Fruit fly (Drosophila melanogaster) whole organism, embryonic: ENCODE measurements around the gene SmD1.
A peak's percentile ranks its signal among the peaks of the same experiment; 100 is the strongest.

Source experiments
- Abd-B ChIP-seq: fragments of 200-800 bp; sonication (Bioruptor generic); optimal IDR thresholded peaks from 2 replicates; lab custom pipeline; 2018; ENCODE audit warnings: missing biosample characterization, mild to moderate bottlenecking, missing genetic modification characterization, moderate library complexity
- B-H1 ChIP-seq: fragments of 200-800 bp; sonication (Bioruptor generic); IDR thresholded peaks from 3 replicates; pipeline ENCODE4 v1.3.6; 2022; ENCODE audit warnings: missing biosample characterization, missing genetic modification characterization
- BtbVII ChIP-seq: fragments of 200-800 bp; sonication (Bioruptor generic); optimal IDR thresholded peaks from 3 replicates; lab custom pipeline; 2017; ENCODE audit warnings: missing biosample characterization, mild to moderate bottlenecking, missing genetic modification characterization
- Bteb2 ChIP-seq: fragments of 200-800 bp; sonication (Bioruptor generic); optimal IDR thresholded peaks from 2 replicates; lab custom pipeline; 2016; ENCODE audit warnings: missing biosample characterization, missing genetic modification characterization
- C15 ChIP-seq: fragments of 200-800 bp; sonication (Bioruptor generic); IDR thresholded peaks from 3 replicates; pipeline ENCODE4 v1.3.6; 2022; ENCODE audit warnings: missing biosample characterization, missing genetic modification characterization
- CG10979 ChIP-seq: fragments of 200-800 bp; sonication (Bioruptor generic); optimal IDR thresholded peaks from 2 replicates; lab custom pipeline; 2018; ENCODE audit warnings: missing biosample characterization, mild to moderate bottlenecking, missing genetic modification characterization, moderate library complexity
- CG11093 ChIP-seq: fragments of 200-800 bp; sonication (Bioruptor generic); IDR thresholded peaks from 3 replicates; pipeline ENCODE4 v1.3.6; 2022; ENCODE audit warnings: missing biosample characterization, missing genetic modification characterization
- CG11696 ChIP-seq: fragments of 200-800 bp; sonication (Bioruptor generic); IDR thresholded peaks from 2 replicates; pipeline ENCODE4 v1.3.6; 2022; ENCODE audit warnings: missing biosample characterization, missing genetic modification characterization
- CG12391 ChIP-seq: fragments of 200-800 bp; sonication (Bioruptor generic); optimal IDR thresholded peaks from 3 replicates; lab custom pipeline; 2018; ENCODE audit warnings: missing biosample characterization, mild to moderate bottlenecking, missing genetic modification characterization, moderate library complexity
- CG12659 ChIP-seq: fragments of 200-800 bp; sonication (Bioruptor generic); optimal IDR thresholded peaks from 3 replicates; lab custom pipeline; 2017; ENCODE audit warnings: mild to moderate bottlenecking, missing biosample characterization, missing genetic modification reagents, missing genetic modification characterization
- CG15479 ChIP-seq: fragments of 200-800 bp; sonication (Bioruptor generic); optimal IDR thresholded peaks from 3 replicates; lab custom pipeline; 2019; ENCODE audit warnings: missing biosample characterization, mild to moderate bottlenecking, missing genetic modification characterization, moderate library complexity
- CG18011 ChIP-seq: fragments of 200-800 bp; sonication (Bioruptor generic); optimal IDR thresholded peaks from 2 replicates; lab custom pipeline; 2017; ENCODE audit warnings: missing biosample characterization, missing genetic modification characterization, mild to moderate bottlenecking, moderate library complexity, missing genotype
- CG1832 ChIP-seq: fragments of 200-800 bp; sonication (Bioruptor generic); optimal IDR thresholded peaks from 2 replicates; lab custom pipeline; 2017; ENCODE audit warnings: missing biosample characterization, mild to moderate bottlenecking, missing genetic modification characterization, inconsistent platforms
- CG18619 ChIP-seq: fragments of 200-800 bp; sonication (Bioruptor generic); optimal IDR thresholded peaks from 3 replicates; lab custom pipeline; 2017; ENCODE audit warnings: missing biosample characterization, mild to moderate bottlenecking, missing genetic modification characterization
- CG2875 ChIP-seq: fragments of 200-800 bp; sonication (Bioruptor generic); optimal IDR thresholded peaks from 2 replicates; lab custom pipeline; 2017; ENCODE audit warnings: missing biosample characterization, mild to moderate bottlenecking, missing genetic modification characterization, missing genetic modification reagents
- CG31224 ChIP-seq: fragments of 200-800 bp; sonication (Bioruptor generic); IDR thresholded peaks from 2 replicates; pipeline ENCODE4 v1.3.6; 2022; ENCODE audit warnings: missing biosample characterization, missing genetic modification characterization
- CG33557 ChIP-seq: fragments of 200-800 bp; sonication (Bioruptor generic); optimal IDR thresholded peaks from 2 replicates; lab custom pipeline; 2019; ENCODE audit warnings: missing biosample characterization, mild to moderate bottlenecking, missing genetic modification characterization, moderate library complexity
- CG42726 ChIP-seq: fragments of 200-800 bp; sonication (Bioruptor generic); IDR thresholded peaks from 2 replicates; pipeline ENCODE4 v1.3.6; 2022; ENCODE audit warnings: missing biosample characterization, missing genetic modification characterization; ENCODE audit not compliant: partially characterized antibody
- CG5180 ChIP-seq: fragments of 200-800 bp; sonication (Bioruptor generic); optimal IDR thresholded peaks from 3 replicates; lab custom pipeline; 2017; ENCODE audit warnings: missing biosample characterization, missing genetic modification characterization, mild to moderate bottlenecking, moderate library complexity, missing genetic modification reagents
- CG7745 ChIP-seq: fragments of 200-800 bp; sonication (Bioruptor generic); optimal IDR thresholded peaks from 2 replicates; lab custom pipeline; 2018; ENCODE audit warnings: missing biosample characterization, mild to moderate bottlenecking, missing genetic modification characterization, moderate library complexity
- CG7839 ChIP-seq: fragments of 200-800 bp; sonication (Bioruptor generic); optimal IDR thresholded peaks from 3 replicates; lab custom pipeline; 2018; ENCODE audit warnings: missing biosample characterization, mild to moderate bottlenecking, missing genetic modification characterization, moderate library complexity
- CG7987 ChIP-seq: fragments of 200-800 bp; sonication (Bioruptor generic); optimal IDR thresholded peaks from 2 replicates; lab custom pipeline; 2018; ENCODE audit warnings: missing biosample characterization, mild to moderate bottlenecking, missing genetic modification characterization, moderate library complexity
- CG8924 ChIP-seq: fragments of 200-800 bp; optimal IDR thresholded peaks from 3 replicates; lab custom pipeline; 2019; ENCODE audit warnings: missing biosample characterization, mild to moderate bottlenecking, missing genetic modification characterization, moderate library complexity
- CG9727 ChIP-seq: fragments of 200-800 bp; sonication (Bioruptor generic); optimal IDR thresholded peaks from 3 replicates; lab custom pipeline; 2017; ENCODE audit warnings: missing biosample characterization, mild to moderate bottlenecking, missing genetic modification characterization
- CG9797 ChIP-seq: fragments of 200-800 bp; sonication (Bioruptor generic); optimal IDR thresholded peaks from 3 replicates; lab custom pipeline; 2018; ENCODE audit warnings: missing biosample characterization, mild to moderate bottlenecking, missing genetic modification characterization
- Chrac-16 ChIP-seq: fragments of 200-800 bp; sonication (Bioruptor generic); optimal IDR thresholded peaks from 3 replicates; lab custom pipeline; 2016; ENCODE audit warnings: missing biosample characterization, missing genetic modification characterization
- Dip3 ChIP-seq: fragments of 200-800 bp; sonication (Bioruptor generic); optimal IDR thresholded peaks from 3 replicates; lab custom pipeline; 2016; ENCODE audit warnings: missing biosample characterization, missing genetic modification characterization
- HLH54F ChIP-seq: fragments of 200-800 bp; sonication (Bioruptor generic); optimal IDR thresholded peaks from 3 replicates; lab custom pipeline; 2016; ENCODE audit warnings: missing biosample characterization, missing genetic modification characterization
- Hmx ChIP-seq: fragments of 200-800 bp; sonication (Bioruptor generic); optimal IDR thresholded peaks from 2 replicates; lab custom pipeline; 2016; ENCODE audit warnings: missing biosample characterization, missing genetic modification characterization
- Jarid2 ChIP-seq: fragments of 200-800 bp; sonication (Bioruptor generic); optimal IDR thresholded peaks from 3 replicates; lab custom pipeline; 2017; ENCODE audit warnings: mild to moderate bottlenecking, missing biosample characterization, missing genetic modification reagents, missing genetic modification characterization
- Nf-YC ChIP-seq: fragments of 200-800 bp; optimal IDR thresholded peaks from 3 replicates; lab custom pipeline; 2019; ENCODE audit warnings: missing biosample characterization, mild to moderate bottlenecking, missing genetic modification characterization, moderate library complexity
- Sox102F ChIP-seq: fragments of 200-800 bp; sonication (Bioruptor generic); optimal IDR thresholded peaks from 2 replicates; lab custom pipeline; 2018; ENCODE audit warnings: missing biosample characterization, mild to moderate bottlenecking, missing genetic modification characterization, moderate library complexity
- Xrp1 ChIP-seq: fragments of 200-800 bp; sonication (Bioruptor generic); IDR thresholded peaks from 2 replicates; pipeline ENCODE4 v1.3.6; 2022; ENCODE audit warnings: missing biosample characterization, missing genetic modification characterization
- ab ChIP-seq: fragments of 200-800 bp; sonication (Bioruptor generic); optimal IDR thresholded peaks from 2 replicates; lab custom pipeline; 2016; ENCODE audit warnings: missing biosample characterization, missing genetic modification characterization
- dmrt11E ChIP-seq: fragments of 200-800 bp; sonication (Bioruptor generic); optimal IDR thresholded peaks from 3 replicates; lab custom pipeline; 2018; ENCODE audit warnings: missing biosample characterization, mild to moderate bottlenecking, missing genetic modification characterization, moderate library complexity
- en ChIP-seq: fragments of 200-800 bp; sonication (Bioruptor generic); optimal IDR thresholded peaks from 2 replicates; lab custom pipeline; 2016; ENCODE audit warnings: missing biosample characterization, missing genetic modification characterization
- grn ChIP-seq: fragments of 200-800 bp; sonication (Bioruptor generic); optimal IDR thresholded peaks from 3 replicates; lab custom pipeline; 2017; ENCODE audit warnings: missing biosample characterization, missing genetic modification characterization
- hkb ChIP-seq, 2 experiments: fragments of 200-800 bp in 1 of 2; fragments of >200 bp in 1 of 2; sonication (Bioruptor generic) in 1 of 2; IDR thresholded peaks in 1 of 2; optimal IDR thresholded peaks in 1 of 2; 2 replicates each; pipeline versions ENCODE4 v1.3.6 to Lab custom; 2017 to 2022; ENCODE audit warnings: missing biosample characterization in 1 of 2, missing genetic modification characterization in 1 of 2
- ind ChIP-seq: fragments of 200-800 bp; sonication (Bioruptor generic); optimal IDR thresholded peaks from 3 replicates; lab custom pipeline; 2016; ENCODE audit warnings: missing biosample characterization, missing genetic modification characterization
- lola ChIP-seq, 3 experiments: fragments of >200 bp in 2 of 3; fragments of 200-800 bp in 1 of 3; sonication (Bioruptor generic) in 1 of 3; optimal IDR thresholded peaks; 2 replicates each; lab custom pipeline; 2017 to 2019; ENCODE audit warnings: missing biosample characterization in 3 of 3, missing genetic modification characterization in 3 of 3, mild to moderate bottlenecking in 1 of 3, moderate library complexity in 1 of 3
- nmo ChIP-seq: fragments of 200-800 bp; sonication (Bioruptor generic); optimal IDR thresholded peaks from 2 replicates; lab custom pipeline; 2018; ENCODE audit warnings: missing biosample characterization, mild to moderate bottlenecking, missing genetic modification characterization, moderate library complexity
- phol ChIP-seq: fragments of 200-800 bp; sonication (Bioruptor generic); optimal IDR thresholded peaks from 3 replicates; lab custom pipeline; 2018; ENCODE audit warnings: missing biosample characterization, mild to moderate bottlenecking, missing genetic modification characterization, moderate library complexity
- pita ChIP-seq: fragments of 200-800 bp; sonication (Bioruptor generic); optimal IDR thresholded peaks from 2 replicates; lab custom pipeline; 2017; ENCODE audit warnings: missing biosample characterization, mild to moderate bottlenecking, missing genetic modification characterization
- slou ChIP-seq: fragments of 200-800 bp; sonication (Bioruptor generic); optimal IDR thresholded peaks from 3 replicates; lab custom pipeline; 2016; ENCODE audit warnings: missing biosample characterization, missing genetic modification characterization
- stc ChIP-seq: fragments of 200-800 bp; sonication (Bioruptor generic); IDR thresholded peaks from 2 replicates; pipeline ENCODE4 v1.3.6; 2022; ENCODE audit warnings: missing biosample characterization, missing genetic modification characterization
- vfl ChIP-seq: fragments of 200-800 bp; sonication (Bioruptor generic); optimal IDR thresholded peaks from 2 replicates; lab custom pipeline; 2016; ENCODE audit warnings: missing biosample characterization, missing genetic modification characterization
- wek ChIP-seq: fragments of 200-800 bp; sonication (Bioruptor generic); optimal IDR thresholded peaks from 3 replicates; lab custom pipeline; 2018; ENCODE audit warnings: missing biosample characterization, mild to moderate bottlenecking, missing genetic modification characterization, moderate library complexity

SmD1 gene

DNA sequence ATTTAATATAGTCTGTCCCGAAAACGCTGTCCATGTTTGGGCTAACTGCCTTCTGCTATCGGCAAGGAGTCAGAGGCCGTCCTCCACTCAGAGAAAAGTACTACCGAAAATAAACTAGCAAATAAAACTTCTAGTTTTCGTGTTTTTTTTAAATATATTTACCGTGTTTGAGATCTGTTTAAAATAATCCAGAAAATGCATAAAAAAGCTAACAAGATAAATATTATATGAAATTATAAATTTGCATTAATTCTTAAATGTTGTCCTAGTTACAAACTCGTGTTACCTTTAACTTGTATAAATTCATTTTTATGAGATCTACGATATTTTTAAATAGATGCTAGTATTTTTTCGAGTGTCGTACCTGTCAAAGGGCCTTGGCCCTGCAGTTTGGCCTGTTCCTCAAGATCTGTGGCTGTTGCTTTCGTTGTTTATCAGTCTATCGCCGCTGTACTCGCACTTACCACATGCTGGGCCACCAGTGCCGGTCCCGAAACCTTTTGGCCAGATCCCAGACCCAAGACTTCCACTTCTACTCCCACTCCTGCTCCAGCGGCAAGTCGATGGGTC, 30.9 kb downstream of the SmD1 start (continued):
- TF ChIP-seq phol (tag; lab: Kevin White, UChicago), result peak; percentile 40
- no peak for TF ChIP-seq Chrac-16
- peak; percentile 18 for TF ChIP-seq CG9727 (GFP tag; lab: Kevin White, UChicago)
- TF ChIP-seq ab (GFP tag; lab: Kevin White, UChicago), result no peak
- no peak for TF ChIP-seq CG9797 (GFP tag; lab: Kevin White, UChicago)
- no peak for TF ChIP-seq CG1832 (GFP tag; lab: Kevin White, UChicago)

dm6 chr3L:12701335-12701734, 33.1 kb downstream of the SmD1 start:
- TF ChIP-seq HLH54F (GFP tag; lab: Kevin White, UChicago) (no peak), Xrp1 (GFP tag; lab: Robert Waterston, UW) (peak; percentile 8; the same call in 1 of the 2 replicates), nmo (GFP tag; lab: Kevin White, UChicago) (peak; percentile 27), CG42726 (GFP tag; lab: Robert Waterston, UW) (no peak), grn (GFP tag; lab: Kevin White, UChicago) (no peak), CG18619 (GFP tag; lab: Kevin White, UChicago) (no peak), lola (GFP tag; optimal IDR thresholded peaks at IDR 0.05; lab: Kevin White, UChicago) (peak in 1 of 3 experiments; percentile 12), wek (no peak), Bteb2 (GFP tag; lab: Kevin White, UChicago) (no peak), CG12659 (no peak), slou (GFP tag; lab: Kevin White, UChicago) (no peak), CG7745 (tag; lab: Kevin White, UChicago) (no peak), Sox102F (GFP tag; lab: Kevin White, UChicago) (peak; percentile 10), Hmx (GFP tag; lab: Kevin White, UChicago) (no peak), hkb (optimal IDR thresholded peaks at IDR 0.05; lab: Kevin White, UChicago) (no peak), hkb (GFP tag; IDR thresholded peaks at IDR 0.05; lab: Robert Waterston, UW) (0 out of 2 replicates have a peak, but pooled peaks have one; percentile 6), CG7987 (GFP tag; lab: Kevin White, UChicago) (no peak), CG31224 (GFP tag; lab: Robert Waterston, UW) (no peak), C15 (GFP tag; lab: Robert Waterston, UW) (no peak), CG5180 (GFP tag; lab: Kevin White, UChicago) (no peak), CG2875 (peak; percentile 20), ind (GFP tag; lab: Kevin White, UChicago) (no peak), CG15479 (GFP tag; lab: Kevin White, UChicago) (no peak), CG8924 (no peak), CG11093 (GFP tag; lab: Robert Waterston, UW) (no peak), vfl (no peak), dmrt11E (tag; lab: Kevin White, UChicago) (peak; percentile 33), Abd-B (no peak), CG10979 (tag; lab: Kevin White, UChicago) (peak; percentile 11), CG11696 (no peak), stc (GFP tag; lab: Robert Waterston, UW) (no peak), Nf-YC (tag; lab: Kevin White, UChicago) (no peak), Jarid2 (GFP tag; lab: Kevin White, UChicago) (no peak), B-H1 (GFP tag; lab: Robert Waterston, UW) (no peak), CG12391 (peak; percentile 29), BtbVII (GFP tag; lab: Kevin White, UChicago) (no peak), CG7839 (tag; lab: Kevin White, UChicago) (peak; percentile 0), Dip3 (GFP tag; lab: Kevin White, UChicago) (no peak), CG33557 (GFP tag; lab: Kevin White, UChicago) (no peak), en (GFP tag; lab: Kevin White, UChicago) (no peak), pita (GFP tag; lab: Kevin White, UChicago) (no peak), CG18011 (GFP tag; lab: Kevin White, UChicago) (no peak)
